Worm (Caenorhabditis elegans): ENCODE measurements around the gene col-187.

The col-187 gene

DNA sequence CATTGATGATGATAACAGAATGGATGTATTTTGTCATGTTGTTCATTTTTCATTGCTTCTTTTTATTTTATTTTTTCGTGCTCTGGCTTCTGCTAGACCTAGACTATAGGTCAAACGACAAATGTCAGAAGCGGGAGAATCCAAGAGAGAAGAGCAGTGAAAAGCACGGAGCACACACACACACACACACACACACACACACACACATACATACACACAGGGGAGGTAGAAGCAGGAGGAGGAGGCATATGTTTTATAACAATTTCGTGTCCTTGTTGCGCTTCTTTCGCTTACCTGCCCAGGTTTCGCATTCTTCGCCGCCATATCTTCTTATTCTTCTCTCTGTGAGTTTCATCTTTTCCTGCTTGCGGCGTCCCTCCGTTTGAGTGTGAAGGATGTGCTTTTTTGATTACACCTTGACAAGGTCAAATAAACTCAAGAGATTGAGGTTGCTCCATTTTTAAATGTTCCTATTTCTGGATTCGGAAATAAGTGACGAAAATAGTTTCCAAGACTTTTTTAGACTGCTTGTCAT lies 25.5 kb downstream of the col-187 start (continued):
- no peak for TF ChIP-seq zag-1 (tag; optimal IDR thresholded peaks at IDR 0.05)
- TF ChIP-seq nhr-19 (GFP tag; conservative IDR thresholded peaks at IDR 0.05): peak; percentile 37; the same call in 1 of the 2 replicates
- no peak for TF ChIP-seq fkh-10 (GFP tag; optimal IDR thresholded peaks at IDR 0.05)

DNA sequence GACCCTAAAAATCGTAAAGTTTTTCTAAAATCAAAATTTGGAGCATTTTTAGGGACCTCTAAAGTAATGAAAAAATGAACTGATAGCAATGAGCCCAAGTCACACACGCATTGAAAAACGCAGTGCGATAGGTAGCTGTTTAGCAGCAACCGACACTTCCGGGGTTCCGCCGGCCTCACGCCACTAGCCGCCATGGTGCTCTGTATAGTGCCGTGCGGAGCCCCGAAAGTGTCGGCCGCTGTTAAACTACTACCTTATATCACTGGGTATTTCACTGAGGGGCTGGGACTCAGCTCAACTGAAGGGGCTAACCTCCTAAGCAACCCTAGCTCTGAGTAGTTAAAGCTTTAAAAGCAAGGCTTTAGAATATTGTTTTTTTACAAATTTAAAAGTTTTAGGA lies 26.6 kb downstream of the col-187 start:
- TF ChIP-seq snpc-4 (tag; optimal IDR thresholded peaks at IDR 0.05): peak; percentile 80
- TF ChIP-seq nhr-77 (tag; optimal IDR thresholded peaks at IDR 0.05): no peak
- TF ChIP-seq mab-9 (GFP tag; IDR thresholded peaks at IDR 0.05): no peak
- TF ChIP-seq fkh-8 (tag; optimal IDR thresholded peaks at IDR 0.05): no peak

DNA sequence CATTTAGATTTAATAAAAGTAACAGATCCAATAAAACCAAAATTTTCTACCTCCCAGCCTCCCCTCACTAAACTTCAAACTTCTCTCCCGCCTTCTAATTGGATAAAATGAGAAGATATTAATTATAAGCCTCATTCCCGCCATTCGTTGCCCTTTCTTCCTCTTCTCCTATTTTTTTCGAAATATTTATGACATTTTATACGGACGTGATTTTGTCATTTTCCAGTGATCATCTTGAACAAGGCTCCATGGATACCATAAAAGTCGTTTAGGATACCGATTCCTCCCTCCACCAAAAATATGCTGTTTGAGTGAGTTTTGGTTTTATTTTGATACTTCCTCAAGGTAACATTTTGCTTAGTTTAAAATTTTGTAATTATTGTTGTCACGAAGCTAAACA lies 30.7 kb downstream of the col-187 start, which contains the start of gene ZK1073.2:
Gene ZK1073.2, plus strand, starts transcription at position 301 of the 400 bp plus-strand sequence.
- TF ChIP-seq lin-35 (GFP tag; optimal IDR thresholded peaks at IDR 0.05) (no peak), snu-23 (GFP tag; optimal IDR thresholded peaks at IDR 0.05) (no peak), hlh-17 (GFP tag; optimal IDR thresholded peaks at IDR 0.05; ENCODE audit: borderline replicate concordance) (no peak), C34B4.2 (tag; optimal IDR thresholded peaks at IDR 0.05) (no peak), isw-1 (GFP tag; IDR thresholded peaks at IDR 0.05) (no peak), pax-3 (tag; optimal IDR thresholded peaks at IDR 0.05) (no peak), lsy-2 (tag; optimal IDR thresholded peaks at IDR 0.05) (no peak), blmp-1 (tag; optimal IDR thresholded peaks at IDR 0.05) (no peak), efl-3 (GFP tag; optimal IDR thresholded peaks at IDR 0.05) (no peak), elt-3 (tag; optimal IDR thresholded peaks at IDR 0.05) (no peak), aly-2 (tag; optimal IDR thresholded peaks at IDR 0.05) (no peak), ztf-11 (tag; optimal IDR thresholded peaks at IDR 0.05) (no peak)

DNA sequence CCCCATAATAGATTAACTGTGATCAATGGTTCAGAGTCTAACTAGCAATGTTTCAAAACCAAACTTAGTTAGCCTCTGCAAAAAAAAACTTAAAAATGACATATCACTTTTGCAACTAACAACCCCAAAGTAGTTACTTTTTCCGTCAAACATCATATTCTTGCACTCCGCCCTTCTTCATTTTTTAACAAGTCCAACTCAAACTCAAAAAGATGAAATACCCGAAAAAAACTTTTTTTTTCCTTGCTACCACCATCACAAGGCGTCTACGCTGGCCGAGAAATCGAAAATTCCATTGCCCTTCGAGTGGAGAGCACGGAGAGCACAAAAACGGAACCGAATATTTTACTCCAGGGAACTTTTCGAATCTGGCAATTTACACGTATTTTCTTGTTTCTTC lies 33.2 kb downstream of the col-187 start:
- TF ChIP-seq F16B12.6 (tag; optimal IDR thresholded peaks at IDR 0.05) (no peak), dsc-1 (tag; optimal IDR thresholded peaks at IDR 0.05) (no peak), irx-1 (tag; optimal IDR thresholded peaks at IDR 0.05) (no peak), vab-15 (tag; optimal IDR thresholded peaks at IDR 0.05) (no peak), ceh-82 (tag; optimal IDR thresholded peaks at IDR 0.05) (no peak), sup-37 (GFP tag; optimal IDR thresholded peaks at IDR 0.05) (no peak), pag-3 (tag; optimal IDR thresholded peaks at IDR 0.05; ENCODE audit: borderline replicate concordance, insufficient read depth) (no peak), sptf-1 (tag; optimal IDR thresholded peaks at IDR 0.05) (no peak), egl-13 (tag; optimal IDR thresholded peaks at IDR 0.05) (no peak), nhr-84 (tag; optimal IDR thresholded peaks at IDR 0.05) (no peak)

DNA sequence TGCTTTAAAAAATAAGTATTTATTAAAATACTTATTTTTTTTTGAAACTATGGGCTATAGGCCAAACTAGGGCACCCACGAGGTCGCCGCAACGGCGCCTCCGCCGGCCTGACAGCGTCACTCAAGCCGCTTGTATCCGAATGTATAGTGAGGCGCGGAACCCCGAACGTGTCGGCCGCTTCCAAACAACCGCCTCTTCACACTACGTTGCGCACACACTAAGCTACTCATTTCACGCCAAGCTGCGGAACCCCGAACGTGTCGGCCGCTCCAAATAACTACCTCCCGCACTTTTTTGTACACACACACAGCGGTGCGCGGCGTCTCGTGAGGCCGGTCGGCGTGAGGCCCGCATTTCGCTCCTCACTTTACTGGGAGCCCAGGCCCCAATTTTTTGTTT lies 40.2 kb downstream of the col-187 start:
- TF ChIP-seq alr-1 (tag; optimal IDR thresholded peaks at IDR 0.05; ENCODE audit: borderline replicate concordance) (no peak), fkh-10 (GFP tag; optimal IDR thresholded peaks at IDR 0.05) (no peak), snpc-4 (tag; optimal IDR thresholded peaks at IDR 0.05) (peak; percentile 82), rnt-1 (tag; optimal IDR thresholded peaks at IDR 0.05) (no peak), efl-1 (optimal IDR thresholded peaks at IDR 0.05) (no peak), efl-1 (GFP tag; optimal IDR thresholded peaks at IDR 0.05 in 1 of 2) (no peak)

DNA sequence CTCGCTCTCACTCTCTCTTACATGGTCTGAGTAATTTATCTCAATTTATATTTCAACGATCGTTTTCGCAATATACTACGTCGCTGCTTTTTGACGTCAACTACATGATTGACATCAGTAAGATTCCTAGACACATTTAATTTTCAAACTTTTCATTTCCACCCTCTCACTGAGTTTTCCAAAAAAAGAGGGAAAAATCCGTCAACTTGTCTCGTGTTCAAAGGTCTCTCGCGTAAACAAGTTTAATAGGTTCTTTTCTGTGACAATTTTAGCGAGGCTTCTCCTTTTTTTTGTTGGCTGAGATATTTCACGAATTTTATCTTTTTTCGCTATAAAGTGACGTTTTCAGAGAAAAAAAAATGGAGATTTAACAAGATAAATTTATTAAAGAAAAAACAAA lies 41.3 kb downstream of the col-187 start:
- no peak for TF ChIP-seq nhr-237 (tag; optimal IDR thresholded peaks at IDR 0.05)
- peak; percentile 29 for TF ChIP-seq fkh-4 (tag; optimal IDR thresholded peaks at IDR 0.05; ENCODE audit: borderline replicate concordance)
- TF ChIP-seq unc-62 (GFP tag; optimal IDR thresholded peaks at IDR 0.05): no peak
- TF ChIP-seq lin-14 (GFP tag; optimal IDR thresholded peaks at IDR 0.05): peak; percentile 54
- peak in 1 of 2 experiments; percentile 6 for TF ChIP-seq lsy-2 (tag; optimal IDR thresholded peaks at IDR 0.05)
- no peak for TF ChIP-seq hpl-2 (GFP tag; optimal IDR thresholded peaks at IDR 0.05)
- peak; percentile 20 for TF ChIP-seq nhr-71 (tag; optimal IDR thresholded peaks at IDR 0.05)
- TF ChIP-seq egl-13 (tag; optimal IDR thresholded peaks at IDR 0.05): peak; percentile 45

Measured in whole organism, L1 larva.